Worm (Caenorhabditis elegans): ENCODE measurements around the gene fbxb-19.
"Not testable (repeated sequence)": the region's sequence is repeated elsewhere in the genome, so short reads cannot be mapped to it uniquely, and the experiment has no call there.

The fbxb-19 gene

DNA sequence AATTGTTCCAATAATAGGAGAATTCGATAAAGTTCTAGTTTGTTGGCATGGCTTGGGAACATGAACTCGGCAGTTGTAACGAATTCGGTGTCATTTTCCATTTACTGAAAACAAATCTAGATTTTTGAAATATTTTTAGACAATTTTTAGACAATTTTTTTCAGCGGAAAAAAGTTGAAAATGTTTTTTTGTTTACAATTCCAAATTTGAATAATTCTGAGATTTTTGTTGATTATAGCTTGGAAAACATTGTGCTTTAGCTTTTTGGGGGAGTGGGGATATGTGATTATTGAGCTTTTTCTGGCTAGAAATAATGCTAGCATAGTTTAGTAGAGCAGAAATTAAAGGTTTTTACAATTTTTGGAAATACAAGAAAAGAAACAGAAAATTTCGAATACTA, 20.1 kb downstream of the fbxb-19 start, which contains the start of gene srw-97:
Gene srw-97, minus strand, starts transcription at position 101 of the 400 bp plus-strand sequence.
- TF ChIP-seq zag-1 (tag; optimal IDR thresholded peaks at IDR 0.05) (no peak), lin-15B (tag; optimal IDR thresholded peaks at IDR 0.05) (no peak), lin-39 (tag; optimal IDR thresholded peaks at IDR 0.05) (no peak)

ce11 chrII:1666025-1666424, 23.0 kb downstream of the fbxb-19 start, which contains the start of gene srlf-29:
srlf-29 (plus strand) TSS chrII:1666325.
- TF ChIP-seq nhr-76 (tag; optimal IDR thresholded peaks at IDR 0.05) (no peak), nhr-28 (tag; optimal IDR thresholded peaks at IDR 0.05) (no peak), jun-1 (tag; optimal IDR thresholded peaks at IDR 0.05) (no peak), nhr-77 (tag; optimal IDR thresholded peaks at IDR 0.05) (no peak), elt-3 (tag; optimal IDR thresholded peaks at IDR 0.05) (no peak), mml-1 (tag; optimal IDR thresholded peaks at IDR 0.05) (no peak), nhr-67 (tag; optimal IDR thresholded peaks at IDR 0.05) (no peak), mdl-1 (tag; optimal IDR thresholded peaks at IDR 0.05) (no peak), elt-2 (tag; optimal IDR thresholded peaks at IDR 0.05) (no peak), fos-1 (tag; optimal IDR thresholded peaks at IDR 0.05) (no peak), fkh-2 (tag; optimal IDR thresholded peaks at IDR 0.05) (no peak), nhr-23 (tag; optimal IDR thresholded peaks at IDR 0.05) (no peak)

DNA sequence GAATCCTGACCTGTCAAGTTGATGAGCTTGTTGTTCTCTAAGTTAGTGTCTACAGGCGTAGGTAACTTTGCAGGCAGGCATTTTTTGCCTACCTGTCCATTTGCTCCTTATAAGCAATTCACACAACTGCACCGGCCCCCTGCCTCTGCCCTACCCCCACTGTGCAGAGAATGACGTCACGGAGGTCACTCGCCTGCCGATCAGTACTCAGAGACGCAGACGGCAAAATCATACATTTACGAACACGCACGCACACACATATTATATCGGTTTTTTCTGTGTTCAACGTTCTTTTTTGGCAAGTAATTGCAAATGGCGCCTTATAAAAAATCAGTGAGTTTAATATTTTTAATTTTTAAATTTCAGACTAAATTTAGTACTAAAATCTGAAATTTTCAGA, 25.5 kb downstream of the fbxb-19 start, which contains the start of gene duxl-1:
Gene duxl-1, plus strand, starts transcription at position 184 of the 400 bp plus-strand sequence.
- peak; percentile 6 for TF ChIP-seq lin-15B (tag; optimal IDR thresholded peaks at IDR 0.05)
- TF ChIP-seq elt-1 (tag; optimal IDR thresholded peaks at IDR 0.05), result no peak
- TF ChIP-seq ztf-4 (tag; optimal IDR thresholded peaks at IDR 0.05), result no peak
- no peak for TF ChIP-seq aly-2 (tag; optimal IDR thresholded peaks at IDR 0.05)
- TF ChIP-seq unc-62 (GFP tag; optimal IDR thresholded peaks at IDR 0.05), result no peak
- TF ChIP-seq egl-27 (tag; optimal IDR thresholded peaks at IDR 0.05), result no peak
- TF ChIP-seq lin-39 (tag; optimal IDR thresholded peaks at IDR 0.05), result no peak
- TF ChIP-seq nhr-43 (tag; optimal IDR thresholded peaks at IDR 0.05; ENCODE audit: poor library complexity, severe bottlenecking), result no peak
- no peak for TF ChIP-seq fos-1 (tag; optimal IDR thresholded peaks at IDR 0.05)
- peak; percentile 37 for TF ChIP-seq nhr-23 (tag; optimal IDR thresholded peaks at IDR 0.05)
- peak; percentile 9 for TF ChIP-seq nhr-25 (tag; optimal IDR thresholded peaks at IDR 0.05)
- TF ChIP-seq nhr-237 (tag; optimal IDR thresholded peaks at IDR 0.05), result no peak
- peak; percentile 54 for TF ChIP-seq elt-2 (tag; optimal IDR thresholded peaks at IDR 0.05)
- no peak for TF ChIP-seq lsy-12 (tag; optimal IDR thresholded peaks at IDR 0.05)

- no peak for TF ChIP-seq jun-1 (tag; optimal IDR thresholded peaks at IDR 0.05)
- no peak for TF ChIP-seq ZK546.5 (tag; optimal IDR thresholded peaks at IDR 0.05)
- TF ChIP-seq nhr-76 (tag; optimal IDR thresholded peaks at IDR 0.05), result no peak
- TF ChIP-seq nhr-28 (tag; optimal IDR thresholded peaks at IDR 0.05), result no peak
- no peak for TF ChIP-seq nhr-77 (tag; optimal IDR thresholded peaks at IDR 0.05)
- TF ChIP-seq nhr-43 (tag; optimal IDR thresholded peaks at IDR 0.05; ENCODE audit: poor library complexity, severe bottlenecking), result no peak
- no peak for TF ChIP-seq ceh-82 (tag; optimal IDR thresholded peaks at IDR 0.05)
- TF ChIP-seq ama-1 (optimal IDR thresholded peaks at IDR 0.05), result no peak
- TF ChIP-seq daf-12 (tag; optimal IDR thresholded peaks at IDR 0.05), result no peak
- TF ChIP-seq pqm-1 (tag; optimal IDR thresholded peaks at IDR 0.05), result no peak
- TF ChIP-seq egl-27 (tag; optimal IDR thresholded peaks at IDR 0.05), result no peak
- no peak for TF ChIP-seq elt-1 (tag; optimal IDR thresholded peaks at IDR 0.05)
- TF ChIP-seq mdl-1 (tag; optimal IDR thresholded peaks at IDR 0.05), result no peak
- no peak for TF ChIP-seq ceh-9 (tag; optimal IDR thresholded peaks at IDR 0.05)
- TF ChIP-seq nhr-237 (tag; optimal IDR thresholded peaks at IDR 0.05), result no peak
- no peak for TF ChIP-seq unc-39 (tag; optimal IDR thresholded peaks at IDR 0.05)
- no peak for TF ChIP-seq nfya-1 (tag; optimal IDR thresholded peaks at IDR 0.05; ENCODE audit: insufficient read depth)
These were observed 26.1 kb downstream of the fbxb-19 start, which contains the start of gene ZC204.14 for ce11 chrII:1662881-1663280. ZC204.14 (minus strand) TSS chrII:1662949.

DNA sequence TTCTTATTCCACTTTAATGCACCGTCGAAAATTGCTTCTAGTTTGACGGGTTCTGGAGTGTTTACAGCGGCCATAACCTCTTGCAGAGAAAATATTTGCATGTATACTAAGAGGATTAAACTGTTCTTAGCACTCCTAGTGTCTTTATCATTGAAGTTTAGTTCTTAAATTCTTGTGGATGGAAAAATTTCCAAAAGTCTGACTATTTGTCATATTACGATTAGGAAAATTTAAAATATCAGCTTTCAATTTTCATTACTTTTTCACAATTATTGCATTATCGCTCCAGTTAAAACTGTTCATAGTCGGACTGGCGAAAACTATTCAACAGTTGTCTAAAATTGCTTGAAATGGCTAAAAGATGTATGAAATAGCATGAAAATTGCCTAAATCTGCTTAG, 28.1 kb downstream of the fbxb-19 start, which contains the start of gene ZC204.13:
Gene ZC204.13, minus strand, starts transcription at position 101 of the 400 bp plus-strand sequence.
- not testable (repeated sequence) for TF ChIP-seq mdl-1, nhr-77, skn-1 (tag; optimal IDR thresholded peaks at IDR 0.05)
